Fruit fly (Drosophila melanogaster): ENCODE measurements around the gene CG14983.
A peak's percentile ranks its signal among the peaks of the same experiment; 100 is the strongest.

CG14983 gene

DNA sequence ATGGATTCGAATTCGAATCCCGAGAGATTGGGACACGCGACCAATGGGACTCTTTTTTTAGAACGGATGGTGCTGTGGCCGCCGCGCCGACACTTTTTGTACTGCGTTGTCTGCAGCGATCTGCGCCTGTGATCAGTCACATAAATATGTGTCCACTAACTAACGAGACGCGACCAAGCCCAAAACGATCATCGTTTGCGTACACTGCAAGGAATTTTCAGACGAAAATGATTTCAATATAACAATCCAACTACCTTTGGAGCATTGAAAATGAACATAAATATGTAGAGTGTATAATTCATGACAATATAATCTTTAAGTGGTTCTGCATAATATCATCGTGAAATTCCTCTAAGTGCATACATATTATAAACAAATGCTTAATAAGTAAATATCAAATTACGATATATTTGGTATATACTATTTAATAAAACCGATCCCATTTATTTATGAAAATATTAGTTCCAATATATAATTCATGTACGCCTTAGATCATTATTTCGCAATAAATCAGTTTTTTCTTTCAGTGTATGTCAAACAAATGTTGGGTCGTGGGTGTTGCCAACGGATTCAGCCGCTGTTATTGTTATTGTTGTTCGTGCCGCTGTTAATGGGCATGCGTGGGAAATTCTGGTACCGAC lies 13.4 kb downstream of the CG14983 start, which contains the start of gene Eip63F-1 (continued):
- TF ChIP-seq net (GFP tag; optimal IDR thresholded peaks at IDR 0.05) (peak; percentile 36), salr (GFP tag; optimal IDR thresholded peaks at IDR 0.05) (peak in 1 of 2 experiments; percentile 45), topi (GFP tag; optimal IDR thresholded peaks at IDR 0.05) (no peak), Eip75B (GFP tag; optimal IDR thresholded peaks at IDR 0.05) (no peak), Lpt (GFP tag; optimal IDR thresholded peaks at IDR 0.05) (no peak), CG6276 (GFP tag; optimal IDR thresholded peaks at IDR 0.05) (peak; percentile 51)

DNA sequence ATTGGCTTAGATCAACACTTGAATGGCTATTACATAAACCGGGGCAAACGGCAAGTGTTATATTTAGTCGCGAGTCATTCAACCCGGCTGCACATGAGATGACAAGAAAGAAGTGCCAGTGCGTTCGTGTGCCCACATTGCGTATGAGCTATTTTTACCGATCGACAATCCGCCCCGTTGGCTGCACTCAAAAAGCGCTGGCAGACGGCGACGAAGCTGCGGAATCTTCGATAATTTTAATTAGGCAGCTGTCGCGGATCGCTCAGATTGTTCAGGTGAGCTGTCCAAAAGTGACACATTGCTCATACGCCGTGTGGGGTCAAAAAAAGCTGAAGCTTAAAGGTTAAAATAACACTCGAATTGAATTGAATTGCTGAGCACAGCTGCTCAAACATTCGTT lies 15.0 kb downstream of the CG14983 start:
- 0 out of 3 replicates have a peak, but pooled peaks have one; percentile 20 for TF ChIP-seq eg (GFP tag; IDR thresholded peaks at IDR 0.05)
- TF ChIP-seq Hr38 (GFP tag; optimal IDR thresholded peaks at IDR 0.05) = no peak
- peak; percentile 44 for TF ChIP-seq CG32006 (GFP tag; optimal IDR thresholded peaks at IDR 0.05)
- TF ChIP-seq OdsH (GFP tag; optimal IDR thresholded peaks at IDR 0.05) = no peak
- peak; percentile 1 for TF ChIP-seq Hr4 (GFP tag; optimal IDR thresholded peaks at IDR 0.05)

DNA sequence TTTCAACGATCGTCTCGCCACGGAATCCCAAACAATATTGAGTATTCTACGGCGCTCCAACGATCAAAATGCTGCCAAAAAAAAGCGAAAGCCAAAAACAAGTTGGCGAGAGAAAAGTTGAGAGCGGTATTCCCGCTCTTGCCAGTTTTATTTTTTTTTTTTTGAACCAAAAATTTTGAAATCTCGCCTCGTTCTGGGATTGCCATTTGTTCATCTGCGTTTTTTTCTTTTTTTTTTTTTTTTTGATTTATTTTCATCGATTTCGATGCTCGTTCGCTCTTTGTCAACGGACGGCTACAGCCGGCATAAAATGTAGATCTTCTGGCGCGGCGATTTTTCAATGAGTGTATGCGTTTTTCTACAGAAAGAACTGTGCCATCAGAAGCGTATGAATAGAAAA lies 15.5 kb downstream of the CG14983 start:
- TF ChIP-seq achi (GFP tag; optimal IDR thresholded peaks at IDR 0.05) = no peak
- peak; percentile 75 for TF ChIP-seq CG15336 (GFP tag; IDR thresholded peaks at IDR 0.05)
- TF ChIP-seq dsx (GFP tag; optimal IDR thresholded peaks at IDR 0.05; ENCODE audit: poor library complexity, severe bottlenecking) = no peak
- TF ChIP-seq CG6276 (GFP tag; optimal IDR thresholded peaks at IDR 0.05) = peak; percentile 44
- TF ChIP-seq CG10631 (GFP tag; optimal IDR thresholded peaks at IDR 0.05) = no peak
- peak; percentile 38 for TF ChIP-seq Eip93F (GFP tag; optimal IDR thresholded peaks at IDR 0.05)
- peak; percentile 86 for TF ChIP-seq eg (GFP tag; IDR thresholded peaks at IDR 0.05)
- peak; percentile 4 for TF ChIP-seq Blimp-1 (GFP tag; optimal IDR thresholded peaks at IDR 0.05)
- TF ChIP-seq CG6163 (GFP tag; IDR thresholded peaks at IDR 0.05) = peak; percentile 69
- no peak for TF ChIP-seq salr (GFP tag; optimal IDR thresholded peaks at IDR 0.05)
- TF ChIP-seq CG6854 (GFP tag; optimal IDR thresholded peaks at IDR 0.05) = no peak
- TF ChIP-seq Ets96B (tag; optimal IDR thresholded peaks at IDR 0.05) = no peak
- no peak for TF ChIP-seq cyc (GFP tag; optimal IDR thresholded peaks at IDR 0.05)
- TF ChIP-seq Eip78C (GFP tag) = peak; percentile 38
- TF ChIP-seq spab (GFP tag; optimal IDR thresholded peaks at IDR 0.05) = no peak
- TF ChIP-seq ss (GFP tag; optimal IDR thresholded peaks at IDR 0.05) = no peak
- no peak for TF ChIP-seq CG8632 (GFP tag; optimal IDR thresholded peaks at IDR 0.05)
- no peak for TF ChIP-seq esn (GFP tag; optimal IDR thresholded peaks at IDR 0.05)
- TF ChIP-seq CG8119 (GFP tag; IDR thresholded peaks at IDR 0.05) = peak; percentile 74
- no peak for TF ChIP-seq lz (GFP tag; optimal IDR thresholded peaks at IDR 0.05)

DNA sequence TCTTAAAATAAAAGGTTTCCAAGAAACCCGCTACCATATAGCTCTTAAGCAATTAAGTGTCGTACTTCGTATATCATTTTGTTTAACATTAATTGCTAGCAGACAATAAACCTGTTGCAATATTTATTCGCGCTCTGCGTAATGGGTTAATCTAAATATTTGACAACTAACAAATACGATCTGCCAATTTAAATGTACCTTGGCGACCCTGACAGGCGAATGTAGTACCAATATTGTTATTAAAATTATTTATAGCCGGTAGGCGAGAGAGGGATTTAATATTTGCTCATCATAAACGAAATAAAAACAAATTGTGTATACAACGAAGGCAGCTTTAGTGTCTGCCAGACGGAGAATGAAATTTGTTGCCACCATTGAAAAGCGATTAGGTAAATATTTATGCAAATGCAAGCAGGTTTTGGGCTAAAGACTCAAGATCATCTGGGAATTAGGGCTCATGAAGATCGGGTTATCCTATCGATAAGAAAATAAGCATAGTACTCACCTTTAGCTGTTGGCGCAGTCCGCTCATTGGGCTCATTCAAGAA lies 16.3 kb downstream of the CG14983 start:
- TF ChIP-seq Gug (GFP tag; IDR thresholded peaks at IDR 0.05) (no peak), fkh (GFP tag; optimal IDR thresholded peaks at IDR 0.05) (peak; percentile 80), CG8632 (GFP tag; optimal IDR thresholded peaks at IDR 0.05) (no peak), Eip78C (GFP tag) (peak; percentile 69), pdm3 (GFP tag; optimal IDR thresholded peaks at IDR 0.05) (no peak), CG6854 (GFP tag; optimal IDR thresholded peaks at IDR 0.05) (no peak)

DNA sequence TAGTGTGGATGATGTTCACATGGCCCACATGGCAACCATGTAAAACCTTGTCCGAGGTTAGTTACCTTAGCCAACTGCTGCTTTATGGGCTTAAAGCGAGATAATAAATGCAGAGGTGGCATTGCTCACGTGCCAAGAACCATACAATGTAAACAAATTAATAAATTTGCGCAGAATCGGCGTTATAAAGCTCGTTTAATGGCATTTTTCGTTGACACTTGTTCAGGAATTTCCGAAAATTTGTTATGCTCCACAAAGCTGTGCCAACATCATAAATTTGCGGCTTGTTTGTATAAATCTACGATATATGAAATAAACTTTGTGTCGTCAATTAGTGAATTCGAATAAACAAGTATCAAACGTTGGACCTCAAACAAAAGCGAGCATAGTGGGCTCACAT lies 17.3 kb downstream of the CG14983 start:
- peak; percentile 51 for TF ChIP-seq fkh (GFP tag; optimal IDR thresholded peaks at IDR 0.05)
- no peak for TF ChIP-seq eg (GFP tag; IDR thresholded peaks at IDR 0.05)
- TF ChIP-seq cyc (GFP tag; optimal IDR thresholded peaks at IDR 0.05) = no peak
- TF ChIP-seq CG9139 (GFP tag; optimal IDR thresholded peaks at IDR 0.05) = no peak
- no peak for TF ChIP-seq Smox (GFP tag; optimal IDR thresholded peaks at IDR 0.05)

Data from whole organism, prepupa.